Fruit fly (Drosophila melanogaster) whole organism, adult: ENCODE measurements around the gene CG7208.
A peak's percentile ranks its signal among the peaks of the same experiment; 100 is the strongest.

ENCODE experiments used
- CG11617 ChIP-seq: fragments of 200-800 bp; sonication (Bioruptor generic); optimal IDR thresholded peaks from 2 replicates; lab custom pipeline; 2017; ENCODE audit warnings: mild to moderate bottlenecking, missing biosample characterization, missing genetic modification reagents, missing genetic modification characterization
- CG12768 ChIP-seq: fragments of 200-800 bp; sonication (Bioruptor generic); optimal IDR thresholded peaks from 2 replicates; lab custom pipeline; 2017; ENCODE audit warnings: missing biosample characterization, missing genetic modification characterization, mild to moderate bottlenecking, moderate library complexity, missing genetic modification reagents
- CG14711 ChIP-seq: fragments of 200-800 bp; sonication (Bioruptor generic); optimal IDR thresholded peaks from 2 replicates; lab custom pipeline; 2018; ENCODE audit warnings: missing biosample characterization, mild to moderate bottlenecking, missing genetic modification characterization, moderate library complexity
- CG1620 ChIP-seq: fragments of 200-800 bp; sonication (Bioruptor generic); optimal IDR thresholded peaks from 2 replicates; lab custom pipeline; 2016; ENCODE audit warnings: missing biosample characterization, missing genetic modification characterization
- CG33017 ChIP-seq: fragments of 200-800 bp; sonication (Bioruptor generic); optimal IDR thresholded peaks from 2 replicates; lab custom pipeline; 2018; ENCODE audit warnings: missing biosample characterization, mild to moderate bottlenecking, missing genetic modification characterization, moderate library complexity
- CG5204 ChIP-seq: fragments of 200-800 bp; sonication (Bioruptor generic); optimal IDR thresholded peaks from 2 replicates; lab custom pipeline; 2016; ENCODE audit warnings: missing biosample characterization, missing genetic modification characterization
- CG7045 ChIP-seq: fragments of 200-800 bp; sonication (Bioruptor generic); optimal IDR thresholded peaks from 2 replicates; lab custom pipeline; 2017; ENCODE audit warnings: missing biosample characterization, mild to moderate bottlenecking, missing genetic modification characterization
- CG7101 ChIP-seq: fragments of 200-800 bp; sonication (Bioruptor generic); optimal IDR thresholded peaks from 2 replicates; lab custom pipeline; 2018; ENCODE audit warnings: missing biosample characterization, mild to moderate bottlenecking, missing genetic modification characterization, moderate library complexity
- Clk ChIP-seq: fragments of 200-800 bp; sonication (Bioruptor generic); optimal IDR thresholded peaks from 2 replicates; lab custom pipeline; 2017; ENCODE audit warnings: missing biosample characterization, missing genetic modification characterization
- Crg-1 ChIP-seq: fragments of 200-800 bp; sonication (Bioruptor generic); optimal IDR thresholded peaks from 2 replicates; lab custom pipeline; 2016; ENCODE audit warnings: missing biosample characterization, missing genetic modification characterization
- Hr96 ChIP-seq: fragments of 200-800 bp; sonication (Bioruptor generic); optimal IDR thresholded peaks from 2 replicates; lab custom pipeline; 2016; ENCODE audit warnings: missing biosample characterization, missing genetic modification characterization
- Mnt ChIP-seq: fragments of 200-800 bp; sonication (Bioruptor generic); optimal IDR thresholded peaks from 2 replicates; lab custom pipeline; 2016; ENCODE audit warnings: missing biosample characterization, mild to moderate bottlenecking, missing genetic modification characterization
- bab1 ChIP-seq: fragments of 200-800 bp; sonication (Bioruptor generic); optimal IDR thresholded peaks from 3 replicates; lab custom pipeline; 2019; ENCODE audit warnings: missing biosample characterization, mild to moderate bottlenecking, missing genetic modification characterization, moderate library complexity
- cic ChIP-seq: fragments of 200-800 bp; sonication (Bioruptor generic); optimal IDR thresholded peaks from 2 replicates; lab custom pipeline; 2017; ENCODE audit warnings: missing biosample characterization, mild to moderate bottlenecking, missing genetic modification characterization, moderate library complexity
- cnc ChIP-seq, 2 experiments: fragments of >200 bp; optimal IDR thresholded peaks; 2 replicates each; lab custom pipeline; 2017
- kay ChIP-seq: fragments of 200-800 bp; sonication (Bioruptor generic); peaks from one replicate; lab custom pipeline; 2016; ENCODE audit warnings: missing biosample characterization, missing genetic modification characterization, borderline replicate concordance
- ovo ChIP-seq: fragments of 200-800 bp; sonication (Bioruptor generic); optimal IDR thresholded peaks from 2 replicates; lab custom pipeline; 2016; ENCODE audit warnings: missing biosample characterization, missing genetic modification characterization
- pad ChIP-seq: fragments of 200-800 bp; sonication (Bioruptor generic); optimal IDR thresholded peaks from 3 replicates; lab custom pipeline; 2017; ENCODE audit warnings: missing biosample characterization, missing genetic modification characterization, mild to moderate bottlenecking, moderate library complexity, missing genetic modification reagents
- tj ChIP-seq: fragments of 200-800 bp; sonication (Bioruptor generic); optimal IDR thresholded peaks from 3 replicates; lab custom pipeline; 2017; ENCODE audit warnings: missing biosample characterization, mild to moderate bottlenecking, missing genetic modification characterization, moderate library complexity
- toe ChIP-seq: fragments of 200-800 bp; sonication (Bioruptor generic); optimal IDR thresholded peaks from 2 replicates; lab custom pipeline; 2016; ENCODE audit warnings: missing biosample characterization, missing genetic modification characterization

CG7208 gene

DNA sequence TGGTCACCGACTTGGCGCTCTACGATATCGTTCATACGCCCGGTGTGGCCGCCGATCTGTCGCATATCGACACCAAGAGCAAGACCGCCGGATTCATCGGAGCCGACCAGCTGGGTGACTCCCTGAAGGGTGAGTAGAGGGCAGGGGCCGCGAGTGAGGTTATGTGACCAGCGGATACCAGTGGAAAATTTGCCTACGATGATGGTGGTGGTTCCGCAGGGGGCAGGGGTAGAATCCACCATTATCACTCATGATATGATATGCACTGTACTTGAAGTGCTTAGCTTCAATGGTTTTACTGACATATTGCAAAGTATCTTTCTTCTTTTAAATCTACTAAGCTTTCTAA is 41.3 kb upstream of the CG7208 start:
- TF ChIP-seq CG14711 (tag; lab: Kevin White, UChicago) (no peak), CG7045 (no peak)

DNA sequence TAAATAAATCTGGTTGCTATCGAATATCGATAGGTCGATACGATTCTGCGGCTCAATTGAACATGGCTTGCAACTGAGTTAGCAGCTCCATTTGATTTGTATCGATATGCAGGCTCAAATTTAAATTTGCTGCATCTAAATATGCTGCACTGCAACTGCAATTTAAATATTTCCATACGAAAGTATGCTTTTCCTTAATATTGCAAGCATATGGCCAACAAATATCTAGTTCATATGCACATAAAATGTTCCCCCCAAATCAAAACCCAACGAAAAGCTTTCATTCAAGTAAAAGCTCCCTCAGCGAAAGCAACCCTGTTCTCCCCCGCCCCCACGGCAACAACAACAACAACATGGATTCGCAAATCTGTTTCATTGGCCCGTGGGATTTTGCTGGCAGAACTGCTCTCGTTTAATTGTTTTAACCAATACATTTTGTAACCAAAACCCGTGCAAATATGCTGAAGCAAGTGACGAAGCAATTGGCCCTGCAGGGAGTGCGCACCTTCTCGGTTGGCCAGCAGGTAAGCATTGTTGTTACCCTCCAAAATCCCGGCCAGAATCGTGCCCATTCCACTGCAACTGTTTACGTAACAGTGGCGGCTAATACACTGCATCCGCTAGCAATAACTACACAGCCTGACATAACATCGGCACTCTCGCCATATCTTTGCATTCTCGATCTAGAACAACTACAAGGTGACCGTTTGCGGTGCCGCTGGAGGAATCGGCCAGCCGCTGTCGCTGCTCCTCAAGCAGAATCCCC is 40.7 kb upstream of the CG7208 start, which contains the start of the genes CG7168 and Mdh2:
CG7168 (minus strand) TSS at position 40 of the 766 bp plus-strand sequence.
Mdh2 (plus strand) TSS at position 354 of the 766 bp plus-strand sequence.
- no peak for TF ChIP-seq kay (GFP tag; lab: Kevin White, UChicago)
- no peak for TF ChIP-seq Crg-1 (GFP tag; lab: Kevin White, UChicago)
- no peak for TF ChIP-seq CG5204 (GFP tag; lab: Kevin White, UChicago)
- peak; percentile 35 for TF ChIP-seq Mnt
- peak; percentile 90 for TF ChIP-seq CG14711 (tag; lab: Kevin White, UChicago)
- TF ChIP-seq toe (GFP tag; lab: Kevin White, UChicago) = no peak
- TF ChIP-seq CG11617 = peak; percentile 30
- TF ChIP-seq cic (GFP tag; lab: Kevin White, UChicago) = no peak
- peak; percentile 35 for TF ChIP-seq bab1 (GFP tag; lab: Kevin White, UChicago)
- TF ChIP-seq ovo (GFP tag; lab: Kevin White, UChicago) = no peak
- TF ChIP-seq CG7101 = no peak
- no peak for TF ChIP-seq CG7045
- TF ChIP-seq CG12768 (GFP tag; lab: Kevin White, UChicago) = peak; percentile 49
- TF ChIP-seq Clk (GFP tag; lab: Kevin White, UChicago) = no peak
- TF ChIP-seq pad = peak; percentile 4
- TF ChIP-seq CG33017 (tag; lab: Kevin White, UChicago) = no peak
- no peak for TF ChIP-seq cnc (optimal IDR thresholded peaks at IDR 0.05; lab: Kevin White, UChicago)
- TF ChIP-seq tj = peak; percentile 28
- TF ChIP-seq Hr96 (GFP tag; lab: Kevin White, UChicago) = no peak
- TF ChIP-seq CG1620 (GFP tag; lab: Kevin White, UChicago) = no peak

DNA sequence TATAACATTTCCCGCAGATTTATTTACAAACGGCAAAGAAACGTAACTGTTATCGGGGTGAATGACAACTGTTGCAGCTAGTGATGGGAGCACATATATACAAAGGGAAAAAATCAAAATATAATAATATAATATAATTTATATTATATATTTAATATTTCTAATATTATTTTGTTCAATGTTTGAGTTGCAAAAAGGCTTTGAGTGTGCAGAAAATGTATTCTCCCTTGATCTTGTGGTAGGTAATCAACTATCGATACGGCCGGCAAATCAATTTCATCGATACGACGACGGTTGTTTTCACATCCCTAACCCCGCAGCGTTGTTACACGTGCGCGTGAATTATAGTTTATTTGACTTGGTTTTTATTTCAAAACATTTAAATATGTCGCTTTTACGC is 37.9 kb upstream of the CG7208 start, which contains the start of the genes mTerf5 and Non3:
mTerf5 (minus strand) TSS at position 249 of the 400 bp plus-strand sequence.
Non3 (plus strand) TSS at position 289 of the 400 bp plus-strand sequence.
- peak; percentile 73 for TF ChIP-seq CG7101
- peak; percentile 47 for TF ChIP-seq CG7045
- peak; percentile 46 for TF ChIP-seq pad
- TF ChIP-seq Mnt = peak; percentile 98
- no peak for TF ChIP-seq cnc (optimal IDR thresholded peaks at IDR 0.05; lab: Kevin White, UChicago)
- TF ChIP-seq CG11617 = peak; percentile 80
- TF ChIP-seq CG33017 (tag; lab: Kevin White, UChicago) = peak; percentile 57
- peak; percentile 74 for TF ChIP-seq ovo (GFP tag; lab: Kevin White, UChicago)
- TF ChIP-seq CG5204 (GFP tag; lab: Kevin White, UChicago) = no peak
- TF ChIP-seq toe (GFP tag; lab: Kevin White, UChicago) = no peak
- TF ChIP-seq CG12768 (GFP tag; lab: Kevin White, UChicago) = peak; percentile 61
- TF ChIP-seq CG1620 (GFP tag; lab: Kevin White, UChicago) = peak; percentile 64
- TF ChIP-seq CG14711 (tag; lab: Kevin White, UChicago) = peak; percentile 71
- peak; percentile 51 for TF ChIP-seq tj
- TF ChIP-seq Hr96 (GFP tag; lab: Kevin White, UChicago) = no peak
- TF ChIP-seq Crg-1 (GFP tag; lab: Kevin White, UChicago) = peak; percentile 32
- no peak for TF ChIP-seq kay (GFP tag; lab: Kevin White, UChicago)
- peak; percentile 21 for TF ChIP-seq Clk (GFP tag; lab: Kevin White, UChicago)
- peak; percentile 82 for TF ChIP-seq bab1 (GFP tag; lab: Kevin White, UChicago)
- TF ChIP-seq cic (GFP tag; lab: Kevin White, UChicago) = peak; percentile 6

DNA sequence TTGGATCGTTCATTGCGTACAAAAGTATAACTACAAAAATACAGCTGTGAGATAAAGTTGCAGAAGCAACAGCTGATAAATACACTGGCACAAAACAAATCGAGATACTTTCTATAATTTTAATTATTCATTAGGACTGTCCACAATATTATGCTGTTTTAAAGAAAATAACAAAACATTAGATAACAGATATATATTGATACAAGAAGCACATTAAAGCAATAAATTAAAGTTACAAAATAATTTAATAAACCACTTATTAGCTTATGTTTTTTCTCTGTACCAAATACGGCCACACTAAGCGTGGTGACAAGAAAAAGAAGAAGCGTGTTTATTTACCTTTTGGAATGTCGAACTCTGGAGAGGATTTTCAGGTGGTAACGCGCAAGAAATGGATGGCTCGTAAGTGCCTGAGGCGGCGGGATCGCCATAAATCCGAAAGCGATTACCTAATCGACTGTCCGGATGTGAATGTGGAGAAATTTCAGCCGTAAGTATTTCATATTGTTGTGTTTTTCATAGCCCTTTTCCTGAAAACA is 34.8 kb upstream of the CG7208 start, which contains the start of the genes CG7988 and CG7183:
CG7988 (plus strand) TSS at position 316 of the 539 bp plus-strand sequence.
CG7183 (minus strand) TSS at position 489 of the 539 bp plus-strand sequence.
- TF ChIP-seq cic (GFP tag; lab: Kevin White, UChicago) = peak; percentile 71
- peak; percentile 98 for TF ChIP-seq CG33017 (tag; lab: Kevin White, UChicago)
- TF ChIP-seq CG5204 (GFP tag; lab: Kevin White, UChicago) = no peak
- no peak for TF ChIP-seq kay (GFP tag; lab: Kevin White, UChicago)
- TF ChIP-seq Crg-1 (GFP tag; lab: Kevin White, UChicago) = peak; percentile 93
- peak; percentile 85 for TF ChIP-seq Clk (GFP tag; lab: Kevin White, UChicago)
- TF ChIP-seq bab1 (GFP tag; lab: Kevin White, UChicago) = peak; percentile 98
- peak; percentile 95 for TF ChIP-seq CG7045
- TF ChIP-seq Mnt = peak; percentile 88
- TF ChIP-seq CG11617 = peak; percentile 97
- TF ChIP-seq CG1620 (GFP tag; lab: Kevin White, UChicago) = peak; percentile 95
- TF ChIP-seq Hr96 (GFP tag; lab: Kevin White, UChicago) = peak; percentile 94
- peak; percentile 51 for TF ChIP-seq ovo (GFP tag; lab: Kevin White, UChicago)
- TF ChIP-seq tj = peak; percentile 81
- TF ChIP-seq pad = peak; percentile 82
- peak; percentile 93 for TF ChIP-seq CG12768 (GFP tag; lab: Kevin White, UChicago)
- no peak for TF ChIP-seq cnc (optimal IDR thresholded peaks at IDR 0.05; lab: Kevin White, UChicago)
- TF ChIP-seq CG7101 = peak; percentile 98
- peak; percentile 96 for TF ChIP-seq toe (GFP tag; lab: Kevin White, UChicago)
- TF ChIP-seq CG14711 (tag; lab: Kevin White, UChicago) = peak; percentile 96

DNA sequence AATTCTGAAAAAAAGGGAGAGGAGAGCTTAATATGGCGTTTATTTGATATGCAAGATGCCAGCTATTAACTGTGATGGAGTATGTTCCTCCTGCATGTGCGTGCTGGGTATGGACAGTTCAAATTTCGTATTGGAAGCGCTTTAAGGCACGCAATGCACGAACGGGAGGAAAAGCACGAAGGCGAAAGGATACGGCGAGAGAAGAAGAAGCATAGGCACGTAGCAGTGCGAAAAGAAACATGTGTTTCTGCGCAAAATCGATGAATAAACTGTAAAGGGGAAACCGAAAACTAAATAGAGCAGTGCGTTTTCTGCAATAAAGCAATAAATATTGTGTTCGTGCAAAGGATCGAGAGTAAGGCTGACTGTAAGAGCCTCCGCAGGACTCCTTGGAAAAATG is 30.4 kb upstream of the CG7208 start, which contains the start of gene CG14314:
CG14314 (plus strand) TSS at position 243 of the 400 bp plus-strand sequence.
- TF ChIP-seq CG5204 (GFP tag; lab: Kevin White, UChicago) (no peak), CG1620 (GFP tag; lab: Kevin White, UChicago) (no peak), CG7101 (no peak)
